Fruit fly (Drosophila melanogaster) whole organism, embryonic: Measurements from ENCODE around the gene CG13313.

Source experiments
- C15 ChIP-seq: fragments of 200-800 bp; sonication (Bioruptor generic); IDR thresholded peaks from 3 replicates; pipeline ENCODE4 v1.3.6; 2022; ENCODE audit warnings: missing biosample characterization, missing genetic modification characterization
- CG10543 ChIP-seq: fragments of 200-800 bp; sonication (Bioruptor generic); optimal IDR thresholded peaks from 3 replicates; lab custom pipeline; 2017; ENCODE audit warnings: missing biosample characterization, mild to moderate bottlenecking, missing genetic modification characterization, moderate library complexity
- CG10565 ChIP-seq: fragments of 200-800 bp; sonication (Bioruptor generic); optimal IDR thresholded peaks from 3 replicates; lab custom pipeline; 2016; ENCODE audit warnings: missing biosample characterization, mild to moderate bottlenecking, missing genetic modification characterization
- CG11695 ChIP-seq: fragments of 200-800 bp; sonication (Bioruptor generic); IDR thresholded peaks from 3 replicates; pipeline ENCODE4 v1.3.6; 2022; ENCODE audit warnings: missing biosample characterization, missing genetic modification characterization
- CG11696 ChIP-seq: fragments of 200-800 bp; sonication (Bioruptor generic); IDR thresholded peaks from 2 replicates; pipeline ENCODE4 v1.3.6; 2022; ENCODE audit warnings: missing biosample characterization, missing genetic modification characterization
- CG11723 ChIP-seq: fragments of 200-800 bp; sonication (Bioruptor generic); optimal IDR thresholded peaks from 2 replicates; lab custom pipeline; 2017; ENCODE audit warnings: missing biosample characterization, mild to moderate bottlenecking, missing genetic modification characterization
- CG12104 ChIP-seq: fragments of 200-800 bp; sonication (Bioruptor generic); optimal IDR thresholded peaks from 3 replicates; lab custom pipeline; 2016; ENCODE audit warnings: missing biosample characterization, missing genetic modification characterization
- CG13287 ChIP-seq: fragments of 200-800 bp; sonication (Bioruptor generic); IDR thresholded peaks from 2 replicates; pipeline ENCODE4 v1.3.6; 2022; ENCODE audit warnings: missing biosample characterization, missing genetic modification characterization; ENCODE audit not compliant: partially characterized antibody
- CG13775 ChIP-seq: fragments of 200-800 bp; sonication (Bioruptor generic); optimal IDR thresholded peaks from 3 replicates; lab custom pipeline; 2017; ENCODE audit warnings: missing biosample characterization, mild to moderate bottlenecking, missing genetic modification characterization
- CG14710 ChIP-seq: fragments of 200-800 bp; sonication (Bioruptor generic); optimal IDR thresholded peaks from 3 replicates; lab custom pipeline; 2019; ENCODE audit warnings: missing biosample characterization, mild to moderate bottlenecking, missing genetic modification characterization, moderate library complexity
- CG14860 ChIP-seq: fragments of 200-800 bp; sonication (Bioruptor generic); IDR thresholded peaks from 3 replicates; pipeline ENCODE4 v1.3.6; 2022; ENCODE audit warnings: missing biosample characterization, missing genetic modification characterization; ENCODE audit not compliant: partially characterized antibody
- CG17359 ChIP-seq: fragments of 200-800 bp; sonication (Bioruptor generic); optimal IDR thresholded peaks from 3 replicates; lab custom pipeline; 2018; ENCODE audit warnings: missing biosample characterization, mild to moderate bottlenecking, missing genetic modification characterization, moderate library complexity
- CG18262 ChIP-seq: fragments of 200-800 bp; optimal IDR thresholded peaks from 3 replicates; lab custom pipeline; 2019; ENCODE audit warnings: missing biosample characterization, mild to moderate bottlenecking, missing genetic modification characterization, moderate library complexity
- CG1832 ChIP-seq: fragments of 200-800 bp; sonication (Bioruptor generic); optimal IDR thresholded peaks from 2 replicates; lab custom pipeline; 2017; ENCODE audit warnings: missing biosample characterization, mild to moderate bottlenecking, missing genetic modification characterization, inconsistent platforms
- CG18599 ChIP-seq: fragments of 200-800 bp; sonication (Bioruptor generic); optimal IDR thresholded peaks from 3 replicates; lab custom pipeline; 2017; ENCODE audit warnings: missing biosample characterization, missing genetic modification characterization, mild to moderate bottlenecking, moderate library complexity, missing genetic modification reagents
- CG2129 ChIP-seq: fragments of 200-800 bp; sonication (Bioruptor generic); IDR thresholded peaks from 2 replicates; pipeline ENCODE4 v1.3.6; 2022; ENCODE audit warnings: missing biosample characterization, missing genetic modification characterization; ENCODE audit not compliant: partially characterized antibody
- CG30431 ChIP-seq: fragments of 200-800 bp; sonication (Bioruptor generic); optimal IDR thresholded peaks from 2 replicates; lab custom pipeline; 2017; ENCODE audit warnings: missing biosample characterization, missing genetic modification characterization
- CG43689 ChIP-seq: fragments of 200-800 bp; sonication (Bioruptor generic); IDR thresholded peaks from 2 replicates; pipeline ENCODE4 v1.3.6; 2022; ENCODE audit warnings: missing biosample characterization, missing genetic modification characterization
- CG4617 ChIP-seq: fragments of 200-800 bp; sonication (Bioruptor generic); optimal IDR thresholded peaks from 3 replicates; lab custom pipeline; 2016; ENCODE audit warnings: missing biosample characterization, missing genetic modification characterization, borderline replicate concordance
- CG4707 ChIP-seq: fragments of 200-800 bp; sonication (Bioruptor generic); optimal IDR thresholded peaks from 2 replicates; lab custom pipeline; 2018; ENCODE audit warnings: missing biosample characterization, mild to moderate bottlenecking, missing genetic modification characterization, moderate library complexity
- CG6175 ChIP-seq: fragments of 200-800 bp; sonication (Bioruptor generic); IDR thresholded peaks from 3 replicates; pipeline ENCODE4 v1.3.6; 2022; ENCODE audit warnings: missing biosample characterization, missing genetic modification characterization
- CG6254 ChIP-seq: fragments of 200-800 bp; sonication (Bioruptor generic); optimal IDR thresholded peaks from 3 replicates; lab custom pipeline; 2017; ENCODE audit warnings: mild to moderate bottlenecking, missing biosample characterization, missing genetic modification reagents, missing genetic modification characterization
- CG7786 ChIP-seq: fragments of 200-800 bp; sonication (Bioruptor generic); optimal IDR thresholded peaks from 2 replicates; lab custom pipeline; 2016; ENCODE audit warnings: missing biosample characterization, missing genetic modification characterization
- CG9609 ChIP-seq: fragments of 200-800 bp; sonication (Bioruptor generic); optimal IDR thresholded peaks from 3 replicates; lab custom pipeline; 2016; ENCODE audit warnings: missing biosample characterization, missing genetic modification characterization
- CrebB ChIP-seq: fragments of 200-800 bp; sonication (Bioruptor generic); optimal IDR thresholded peaks from 3 replicates; lab custom pipeline; 2018; ENCODE audit warnings: missing biosample characterization, mild to moderate bottlenecking, missing genetic modification characterization
- D ChIP-seq, 2 experiments: fragments of 200-800 bp in 1 of 2; fragments of >200 bp in 1 of 2; sonication (Bioruptor generic) in 1 of 2; optimal IDR thresholded peaks; 2 replicates in 1 of 2; 3 replicates in 1 of 2; lab custom pipeline; 2017; ENCODE audit warnings: mild to moderate bottlenecking in 1 of 2, missing biosample characterization in 1 of 2, missing genetic modification characterization in 1 of 2, missing genetic modification reagents in 1 of 2
- Elba2 ChIP-seq: fragments of 200-800 bp; sonication (Bioruptor generic); optimal IDR thresholded peaks from 3 replicates; lab custom pipeline; 2016; ENCODE audit warnings: missing biosample characterization, missing genetic modification characterization
- Ets65A ChIP-seq: fragments of 200-800 bp; sonication (Bioruptor generic); peaks from one replicate; lab custom pipeline; 2016; ENCODE audit warnings: missing biosample characterization, missing genetic modification characterization
- Fer2 ChIP-seq: fragments of 200-800 bp; sonication (Bioruptor generic); optimal IDR thresholded peaks from 2 replicates; lab custom pipeline; 2018; ENCODE audit warnings: missing biosample characterization, mild to moderate bottlenecking, missing genetic modification characterization, moderate library complexity
- HLHmδ ChIP-seq: fragments of 200-800 bp; sonication (Bioruptor generic); optimal IDR thresholded peaks from 2 replicates; lab custom pipeline; 2018; ENCODE audit warnings: missing biosample characterization, mild to moderate bottlenecking, missing genetic modification characterization, moderate library complexity
- Hey ChIP-seq: fragments of 200-800 bp; sonication (Bioruptor generic); optimal IDR thresholded peaks from 3 replicates; lab custom pipeline; 2018; ENCODE audit warnings: missing biosample characterization, mild to moderate bottlenecking, missing genetic modification characterization
- Hmr ChIP-seq: fragments of 200-800 bp; sonication (Bioruptor generic); optimal IDR thresholded peaks from 3 replicates; lab custom pipeline; 2017; ENCODE audit warnings: mild to moderate bottlenecking, missing biosample characterization, missing genetic modification reagents, missing genetic modification characterization
- Poxn ChIP-seq: fragments of 200-800 bp; sonication (Bioruptor generic); IDR thresholded peaks from 2 replicates; pipeline ENCODE4 v1.3.6; 2022; ENCODE audit warnings: missing biosample characterization, missing genetic modification characterization
- Ravus ChIP-seq: fragments of 200-800 bp; sonication (Bioruptor generic); IDR thresholded peaks from 2 replicates; pipeline ENCODE4 v1.3.6; 2022; ENCODE audit warnings: missing biosample characterization, missing genetic modification characterization
- Rfx ChIP-seq: fragments of 200-800 bp; sonication (Bioruptor generic); IDR thresholded peaks from 2 replicates; pipeline ENCODE4 v1.3.6; 2022; ENCODE audit warnings: missing biosample characterization, missing genetic modification characterization
- Rx ChIP-seq: fragments of 200-800 bp; sonication (Bioruptor generic); IDR thresholded peaks from 2 replicates; pipeline ENCODE4 v1.3.6; 2022; ENCODE audit warnings: missing biosample characterization, missing genetic modification characterization
- Sox102F ChIP-seq: fragments of 200-800 bp; sonication (Bioruptor generic); optimal IDR thresholded peaks from 2 replicates; lab custom pipeline; 2018; ENCODE audit warnings: missing biosample characterization, mild to moderate bottlenecking, missing genetic modification characterization, moderate library complexity
- Xrp1 ChIP-seq: fragments of 200-800 bp; sonication (Bioruptor generic); IDR thresholded peaks from 2 replicates; pipeline ENCODE4 v1.3.6; 2022; ENCODE audit warnings: missing biosample characterization, missing genetic modification characterization
- crol ChIP-seq: fragments of 200-800 bp; sonication (Bioruptor generic); IDR thresholded peaks from 2 replicates; pipeline ENCODE4 v1.3.6; 2022; ENCODE audit warnings: missing biosample characterization, missing genetic modification characterization
- dmrt99B ChIP-seq: fragments of 200-800 bp; sonication (Bioruptor generic); optimal IDR thresholded peaks from 2 replicates; lab custom pipeline; 2018; ENCODE audit warnings: missing biosample characterization, mild to moderate bottlenecking, missing genetic modification characterization, moderate library complexity
- dysf ChIP-seq: fragments of 200-800 bp; sonication (Bioruptor generic); IDR thresholded peaks from 3 replicates; pipeline ENCODE4 v1.3.6; 2022; ENCODE audit warnings: missing biosample characterization, missing genetic modification characterization
- gce ChIP-seq: fragments of 200-800 bp; sonication (Bioruptor generic); IDR thresholded peaks from 3 replicates; pipeline ENCODE4 v1.3.6; 2022; ENCODE audit warnings: missing biosample characterization, missing genetic modification characterization
- hb ChIP-seq: fragments of 200-800 bp; sonication (Bioruptor generic); IDR thresholded peaks from 3 replicates; pipeline ENCODE4 v1.3.6; 2022; ENCODE audit warnings: missing biosample characterization, missing genetic modification characterization; ENCODE audit not compliant: partially characterized antibody
- lmd ChIP-seq: fragments of 200-800 bp; sonication (Bioruptor generic); IDR thresholded peaks from 2 replicates; pipeline ENCODE4 v1.3.6; 2022; ENCODE audit warnings: missing biosample characterization, missing genetic modification characterization
- pita ChIP-seq: fragments of 200-800 bp; sonication (Bioruptor generic); optimal IDR thresholded peaks from 2 replicates; lab custom pipeline; 2017; ENCODE audit warnings: missing biosample characterization, mild to moderate bottlenecking, missing genetic modification characterization
- pros ChIP-seq: fragments of 200-800 bp; sonication (Bioruptor generic); optimal IDR thresholded peaks from 3 replicates; lab custom pipeline; 2019; ENCODE audit warnings: missing biosample characterization, mild to moderate bottlenecking, missing genetic modification characterization, moderate library complexity
- sd ChIP-seq: fragments of 200-800 bp; sonication (Bioruptor generic); optimal IDR thresholded peaks from 3 replicates; lab custom pipeline; 2018; ENCODE audit warnings: missing biosample characterization, mild to moderate bottlenecking, missing genetic modification characterization, moderate library complexity
- sqz ChIP-seq: fragments of 200-800 bp; sonication (Bioruptor generic); optimal IDR thresholded peaks from 3 replicates; lab custom pipeline; 2018; ENCODE audit warnings: missing biosample characterization, mild to moderate bottlenecking, missing genetic modification characterization
- sr ChIP-seq: fragments of 200-800 bp; sonication (Bioruptor generic); IDR thresholded peaks from 3 replicates; pipeline ENCODE4 v1.3.6; 2022; ENCODE audit warnings: missing biosample characterization, missing genetic modification characterization
- vnd ChIP-seq: fragments of 200-800 bp; sonication (Bioruptor generic); IDR thresholded peaks from 3 replicates; pipeline ENCODE4 v1.3.6; 2022; ENCODE audit warnings: missing biosample characterization, missing genetic modification characterization; ENCODE audit not compliant: partially characterized antibody

Gene CG13313

dm6 chr3L:8912332-8912731 lies 46.3 kb upstream of the CG13313 start, which contains the start of the genes Tsp66E and mfr (continued):
- peak; percentile 40 for TF ChIP-seq CG13287 (GFP tag; lab: Robert Waterston, UW)
- TF ChIP-seq CG18262 (tag; lab: Kevin White, UChicago): no peak
- no peak for TF ChIP-seq CG10565 (GFP tag; lab: Kevin White, UChicago)
- TF ChIP-seq crol: 0 out of 2 replicates have a peak, but pooled peaks have one; percentile 46
- TF ChIP-seq CG12104 (GFP tag; lab: Kevin White, UChicago): no peak
- no peak for TF ChIP-seq Xrp1 (GFP tag; lab: Robert Waterston, UW)
- TF ChIP-seq sd (tag; lab: Kevin White, UChicago): no peak
- no peak for TF ChIP-seq Hey (tag; lab: Kevin White, UChicago)
- no peak for TF ChIP-seq lmd (GFP tag; lab: Robert Waterston, UW)
- no peak for TF ChIP-seq hb (GFP tag; lab: Robert Waterston, UW)
- no peak for TF ChIP-seq CG11696 (GFP tag; lab: Robert Waterston, UW)
- TF ChIP-seq Hmr: peak; percentile 31
- TF ChIP-seq Elba2 (GFP tag; lab: Kevin White, UChicago): no peak
- TF ChIP-seq Ets65A (GFP tag; lab: Kevin White, UChicago): no peak
- TF ChIP-seq Fer2 (tag; lab: Kevin White, UChicago): no peak
- no peak for TF ChIP-seq CG1832
- TF ChIP-seq HLHmδ (GFP tag; lab: Kevin White, UChicago): no peak
- no peak for TF ChIP-seq C15 (GFP tag; lab: Robert Waterston, UW)
- peak; percentile 31; the same call in 1 of the 2 replicates for TF ChIP-seq Rfx (GFP tag; lab: Robert Waterston, UW)
- no peak for TF ChIP-seq CG7786
- peak; percentile 46 for TF ChIP-seq CG18599
- TF ChIP-seq CG4617 (GFP tag; lab: Kevin White, UChicago): no peak
- no peak for TF ChIP-seq Poxn (GFP tag; lab: Robert Waterston, UW)
- no peak for TF ChIP-seq CG6254 (GFP tag; lab: Kevin White, UChicago)
- TF ChIP-seq sqz: peak; percentile 72
- TF ChIP-seq CG14860 (GFP tag; lab: Robert Waterston, UW): no peak
- TF ChIP-seq Sox102F (GFP tag; lab: Kevin White, UChicago): no peak
- TF ChIP-seq CG4707 (GFP tag; lab: Kevin White, UChicago): no peak
- TF ChIP-seq CG11695 (GFP tag; lab: Robert Waterston, UW): no peak
- no peak for TF ChIP-seq CG17359
- no peak for TF ChIP-seq dmrt99B (tag; lab: Kevin White, UChicago)
- TF ChIP-seq CG11723 (GFP tag; lab: Kevin White, UChicago): no peak
- TF ChIP-seq pros (GFP tag; lab: Kevin White, UChicago): no peak
- peak; percentile 64 for TF ChIP-seq CG10543 (GFP tag; lab: Kevin White, UChicago)
- no peak for TF ChIP-seq D (optimal IDR thresholded peaks at IDR 0.05; lab: Kevin White, UChicago)
- no peak for TF ChIP-seq D (GFP tag; optimal IDR thresholded peaks at IDR 0.05; lab: Kevin White, UChicago)
- 0 out of 3 replicates have a peak, but pooled peaks have one; percentile 36 for TF ChIP-seq sr (GFP tag; lab: Robert Waterston, UW)
- no peak for TF ChIP-seq CG14710 (tag; lab: Kevin White, UChicago)
- no peak for TF ChIP-seq CG2129 (GFP tag; lab: Robert Waterston, UW)
- TF ChIP-seq CG9609 (GFP tag; lab: Kevin White, UChicago): no peak
- no peak for TF ChIP-seq dysf
- TF ChIP-seq gce (GFP tag; lab: Robert Waterston, UW): no peak
- no peak for TF ChIP-seq CG30431 (GFP tag; lab: Kevin White, UChicago)
- TF ChIP-seq CG13775: no peak
- TF ChIP-seq Rx: no peak
- no peak for TF ChIP-seq Ravus (GFP tag; lab: Robert Waterston, UW)
- TF ChIP-seq vnd (GFP tag; lab: Robert Waterston, UW): no peak
- TF ChIP-seq CrebB (tag; lab: Kevin White, UChicago): peak; percentile 5
- TF ChIP-seq CG6175 (GFP tag; lab: Robert Waterston, UW): peak; percentile 99
- no peak for TF ChIP-seq CG43689 (GFP tag; lab: Robert Waterston, UW)
- TF ChIP-seq pita: no peak
